Worm (Caenorhabditis elegans): ENCODE data around the gene nas-31.

- no peak for TF ChIP-seq mep-1 (tag; optimal IDR thresholded peaks at IDR 0.05)
- no peak for TF ChIP-seq flh-1 (GFP tag; optimal IDR thresholded peaks at IDR 0.05)
- no peak for TF ChIP-seq unc-62 (GFP tag; optimal IDR thresholded peaks at IDR 0.05)
- no peak for TF ChIP-seq blmp-1 (tag; optimal IDR thresholded peaks at IDR 0.05)
- TF ChIP-seq pha-4 (tag; optimal IDR thresholded peaks at IDR 0.05) = no peak
- TF ChIP-seq elt-3 (tag; optimal IDR thresholded peaks at IDR 0.05) = no peak
- TF ChIP-seq snpc-4 (tag; optimal IDR thresholded peaks at IDR 0.05) = no peak
- TF ChIP-seq lin-13 (tag; optimal IDR thresholded peaks at IDR 0.05) = no peak
- TF ChIP-seq nhr-28 (tag; optimal IDR thresholded peaks at IDR 0.05) = no peak
- TF ChIP-seq nhr-12 (tag; optimal IDR thresholded peaks at IDR 0.05) = no peak
- TF ChIP-seq unc-39 (tag; optimal IDR thresholded peaks at IDR 0.05) = no peak
- no peak for TF ChIP-seq ztf-11 (tag; optimal IDR thresholded peaks at IDR 0.05)
- TF ChIP-seq ceh-43 (GFP tag; optimal IDR thresholded peaks at IDR 0.05) = no peak
Measured at ce11 chrV:10966874-10967273, 45.2 kb upstream of the nas-31 start.
